Fruit fly (Drosophila melanogaster) whole organism, embryonic: ENCODE data around the gene CG34148.
A peak's percentile ranks its signal among the peaks of the same experiment; 100 is the strongest.

Experiments
- B-H2 ChIP-seq: fragments of 200-800 bp; sonication (Bioruptor generic); optimal IDR thresholded peaks from 2 replicates; lab custom pipeline; 2018; ENCODE audit warnings: missing biosample characterization, mild to moderate bottlenecking, missing genetic modification characterization
- CG10209 ChIP-seq: fragments of 200-800 bp; sonication (Bioruptor generic); optimal IDR thresholded peaks from 3 replicates; lab custom pipeline; 2017; ENCODE audit warnings: missing biosample characterization, mild to moderate bottlenecking, missing genetic modification characterization, missing genetic modification reagents
- CG1024 ChIP-seq: fragments of 200-800 bp; sonication (Bioruptor generic); IDR thresholded peaks from 2 replicates; pipeline ENCODE4 v1.3.6; 2022; ENCODE audit warnings: missing biosample characterization, missing genetic modification characterization
- CG10543 ChIP-seq: fragments of 200-800 bp; sonication (Bioruptor generic); optimal IDR thresholded peaks from 3 replicates; lab custom pipeline; 2017; ENCODE audit warnings: missing biosample characterization, mild to moderate bottlenecking, missing genetic modification characterization, moderate library complexity
- CG11696 ChIP-seq: fragments of 200-800 bp; sonication (Bioruptor generic); IDR thresholded peaks from 2 replicates; pipeline ENCODE4 v1.3.6; 2022; ENCODE audit warnings: missing biosample characterization, missing genetic modification characterization
- CG1233 ChIP-seq: fragments of 200-800 bp; sonication (Bioruptor generic); optimal IDR thresholded peaks from 4 replicates; lab custom pipeline; 2018; ENCODE audit warnings: missing biosample characterization, mild to moderate bottlenecking, missing genetic modification characterization
- CG12659 ChIP-seq: fragments of 200-800 bp; sonication (Bioruptor generic); optimal IDR thresholded peaks from 3 replicates; lab custom pipeline; 2017; ENCODE audit warnings: mild to moderate bottlenecking, missing biosample characterization, missing genetic modification reagents, missing genetic modification characterization
- CG12942 ChIP-seq: fragments of 200-800 bp; sonication (Bioruptor generic); optimal IDR thresholded peaks from 3 replicates; lab custom pipeline; 2016; ENCODE audit warnings: missing biosample characterization, missing genetic modification characterization
- CG13296 ChIP-seq: fragments of 200-800 bp; sonication (Bioruptor generic); optimal IDR thresholded peaks from 3 replicates; lab custom pipeline; 2018; ENCODE audit warnings: missing biosample characterization, mild to moderate bottlenecking, missing genetic modification characterization
- CG14014 ChIP-seq: fragments of 200-800 bp; sonication (Bioruptor generic); IDR thresholded peaks from 2 replicates; pipeline ENCODE4 v1.3.6; 2022; ENCODE audit warnings: missing biosample characterization, missing genetic modification characterization
- CG15269 ChIP-seq: fragments of 200-800 bp; sonication (Bioruptor generic); optimal IDR thresholded peaks from 2 replicates; lab custom pipeline; 2018; ENCODE audit warnings: missing biosample characterization, mild to moderate bottlenecking, missing genetic modification characterization, moderate library complexity
- CG17328 ChIP-seq: fragments of 200-800 bp; sonication (Bioruptor generic); IDR thresholded peaks from 2 replicates; pipeline ENCODE4 v1.3.6; 2022; ENCODE audit warnings: missing biosample characterization, missing genetic modification characterization
- CG17802 ChIP-seq: fragments of 200-800 bp; sonication (Bioruptor generic); optimal IDR thresholded peaks from 2 replicates; lab custom pipeline; 2018; ENCODE audit warnings: missing biosample characterization, mild to moderate bottlenecking, missing genetic modification characterization, moderate library complexity
- CG18619 ChIP-seq: fragments of 200-800 bp; sonication (Bioruptor generic); optimal IDR thresholded peaks from 3 replicates; lab custom pipeline; 2017; ENCODE audit warnings: missing biosample characterization, mild to moderate bottlenecking, missing genetic modification characterization
- CG2678 ChIP-seq: fragments of 200-800 bp; sonication (Bioruptor generic); optimal IDR thresholded peaks from 3 replicates; lab custom pipeline; 2019; ENCODE audit warnings: missing biosample characterization, mild to moderate bottlenecking, missing genetic modification characterization, moderate library complexity
- CG30020 ChIP-seq: fragments of 200-800 bp; optimal IDR thresholded peaks from 2 replicates; lab custom pipeline; 2019; ENCODE audit warnings: missing biosample characterization, mild to moderate bottlenecking, missing genetic modification characterization, moderate library complexity
- CG3281 ChIP-seq: fragments of 200-800 bp; sonication (Bioruptor generic); optimal IDR thresholded peaks from 3 replicates; lab custom pipeline; 2017; ENCODE audit warnings: missing biosample characterization, mild to moderate bottlenecking, missing genetic modification characterization
- CG3838 ChIP-seq: fragments of 200-800 bp; sonication (Bioruptor generic); optimal IDR thresholded peaks from 3 replicates; lab custom pipeline; 2016; ENCODE audit warnings: missing biosample characterization, missing genetic modification characterization
- CG4328 ChIP-seq: fragments of 200-800 bp; sonication (Bioruptor generic); optimal IDR thresholded peaks from 3 replicates; lab custom pipeline; 2017; ENCODE audit warnings: missing biosample characterization, missing genetic modification reagents, missing genetic modification characterization
- CG6765 ChIP-seq: fragments of 200-800 bp; sonication (Bioruptor generic); optimal IDR thresholded peaks from 3 replicates; lab custom pipeline; 2017; ENCODE audit warnings: missing biosample characterization, mild to moderate bottlenecking, missing genetic modification characterization
- CG8290 ChIP-seq, 3 experiments: fragments of 200-800 bp; sonication (Bioruptor generic); optimal IDR thresholded peaks; 2 replicates each; lab custom pipeline; 2016 to 2019; ENCODE audit warnings: missing biosample characterization in 3 of 3, missing genetic modification characterization in 3 of 3, mild to moderate bottlenecking in 2 of 3, moderate library complexity in 1 of 3
- HHEX ChIP-seq: fragments of 200-800 bp; sonication (Bioruptor generic); optimal IDR thresholded peaks from 3 replicates; lab custom pipeline; 2017; ENCODE audit warnings: missing biosample characterization, mild to moderate bottlenecking, missing genetic modification characterization, missing genetic modification reagents
- Mad ChIP-seq: fragments of 200-800 bp; sonication (Bioruptor generic); optimal IDR thresholded peaks from 2 replicates; lab custom pipeline; 2016; ENCODE audit warnings: missing biosample characterization, missing genetic modification characterization
- Med ChIP-seq: fragments of 200-800 bp; sonication (Bioruptor generic); peaks from one replicate; lab custom pipeline; 2016; ENCODE audit warnings: missing biosample characterization, missing genetic modification characterization, mild to moderate bottlenecking, inconsistent platforms, moderate library complexity
- Meics ChIP-seq: fragments of 200-800 bp; sonication (Bioruptor generic); optimal IDR thresholded peaks from 2 replicates; lab custom pipeline; 2017; ENCODE audit warnings: missing biosample characterization, mild to moderate bottlenecking, missing genetic modification characterization
- NFAT ChIP-seq: fragments of 200-800 bp; sonication (Bioruptor generic); IDR thresholded peaks from 2 replicates; pipeline ENCODE4 v1.3.6; 2022; ENCODE audit warnings: missing biosample characterization, missing genetic modification characterization
- Nf-YB ChIP-seq: fragments of 200-800 bp; sonication (Bioruptor generic); optimal IDR thresholded peaks from 3 replicates; lab custom pipeline; 2019; ENCODE audit warnings: missing biosample characterization, mild to moderate bottlenecking, missing genetic modification characterization, moderate library complexity
- Optix ChIP-seq: fragments of 200-800 bp; sonication (Bioruptor generic); IDR thresholded peaks from 3 replicates; pipeline ENCODE4 v1.3.6; 2022; ENCODE audit warnings: missing biosample characterization, missing genetic modification characterization
- Ptx1 ChIP-seq: fragments of 200-800 bp; sonication (Bioruptor generic); IDR thresholded peaks from 2 replicates; pipeline ENCODE4 v1.3.6; 2022; ENCODE audit warnings: missing biosample characterization, missing genetic modification characterization
- ara ChIP-seq: fragments of 200-800 bp; sonication (Bioruptor generic); IDR thresholded peaks from 2 replicates; pipeline ENCODE4 v1.3.6; 2022; ENCODE audit warnings: missing biosample characterization, missing genetic modification characterization
- az2 ChIP-seq: fragments of 200-800 bp; sonication (Bioruptor generic); optimal IDR thresholded peaks from 3 replicates; lab custom pipeline; 2016; ENCODE audit warnings: missing biosample characterization, missing genetic modification characterization
- bab2 ChIP-seq: fragments of 200-800 bp; sonication (Bioruptor generic); optimal IDR thresholded peaks from 2 replicates; lab custom pipeline; 2016; ENCODE audit warnings: missing biosample characterization, missing genetic modification characterization
- cad ChIP-seq: fragments of >200 bp; optimal IDR thresholded peaks from 2 replicates; lab custom pipeline; 2017; ENCODE audit warnings: missing biosample characterization, missing genetic modification characterization
- fd3F ChIP-seq: fragments of 200-800 bp; sonication (Bioruptor generic); optimal IDR thresholded peaks from 2 replicates; lab custom pipeline; 2018; ENCODE audit warnings: missing biosample characterization, mild to moderate bottlenecking, missing genetic modification characterization, moderate library complexity
- fd96Cb ChIP-seq: fragments of 200-800 bp; sonication (Bioruptor generic); optimal IDR thresholded peaks from 2 replicates; lab custom pipeline; 2018; ENCODE audit warnings: missing biosample characterization, mild to moderate bottlenecking, missing genetic modification characterization, moderate library complexity
- gt ChIP-seq: fragments of 200-800 bp; sonication (Bioruptor generic); IDR thresholded peaks from 2 replicates; pipeline ENCODE4 v1.3.6; 2022; ENCODE audit warnings: missing biosample characterization, missing genetic modification characterization
- hkb ChIP-seq, 2 experiments: fragments of 200-800 bp in 1 of 2; fragments of >200 bp in 1 of 2; sonication (Bioruptor generic) in 1 of 2; IDR thresholded peaks in 1 of 2; optimal IDR thresholded peaks in 1 of 2; 2 replicates each; pipeline versions ENCODE4 v1.3.6 to Lab custom; 2017 to 2022; ENCODE audit warnings: missing biosample characterization in 1 of 2, missing genetic modification characterization in 1 of 2
- insv ChIP-seq, 2 experiments: fragments of 200-800 bp; sonication (Bioruptor generic); optimal IDR thresholded peaks; 3 replicates each; lab custom pipeline; 2016 to 2018; ENCODE audit warnings: missing biosample characterization in 2 of 2, missing genetic modification characterization in 2 of 2
- lab ChIP-seq: fragments of 200-800 bp; sonication (Bioruptor generic); optimal IDR thresholded peaks from 3 replicates; lab custom pipeline; 2017; ENCODE audit warnings: missing biosample characterization, missing genetic modification characterization, mild to moderate bottlenecking, moderate library complexity, missing genetic modification reagents
- maf-S ChIP-seq: fragments of 200-800 bp; sonication (Bioruptor generic); optimal IDR thresholded peaks from 2 replicates; lab custom pipeline; 2016; ENCODE audit warnings: missing biosample characterization, missing genetic modification characterization
- mirr ChIP-seq: fragments of 200-800 bp; sonication (Bioruptor generic); optimal IDR thresholded peaks from 3 replicates; lab custom pipeline; 2018; ENCODE audit warnings: missing biosample characterization, mild to moderate bottlenecking, missing genetic modification characterization
- odd ChIP-seq: fragments of 200-800 bp; sonication (Bioruptor generic); optimal IDR thresholded peaks from 2 replicates; lab custom pipeline; 2017; ENCODE audit warnings: missing biosample characterization, mild to moderate bottlenecking, missing genetic modification characterization
- pb ChIP-seq: fragments of 200-800 bp; sonication (Bioruptor generic); optimal IDR thresholded peaks from 3 replicates; lab custom pipeline; 2016; ENCODE audit warnings: missing biosample characterization, missing genetic modification characterization
- repo ChIP-seq: fragments of 200-800 bp; sonication (Bioruptor generic); optimal IDR thresholded peaks from 2 replicates; lab custom pipeline; 2016; ENCODE audit warnings: missing biosample characterization, missing genetic modification characterization
- schlank ChIP-seq: fragments of 200-800 bp; sonication (Bioruptor generic); optimal IDR thresholded peaks from 2 replicates; lab custom pipeline; 2018; ENCODE audit warnings: missing biosample characterization, mild to moderate bottlenecking, missing genetic modification characterization
- sim ChIP-seq: fragments of 200-800 bp; sonication (Bioruptor generic); IDR thresholded peaks from 2 replicates; pipeline ENCODE4 v1.3.6; 2022; ENCODE audit warnings: missing biosample characterization, missing genetic modification characterization
- sug ChIP-seq: fragments of 200-800 bp; optimal IDR thresholded peaks from 2 replicates; lab custom pipeline; 2019; ENCODE audit warnings: missing biosample characterization, mild to moderate bottlenecking, missing genetic modification characterization, moderate library complexity
- tap ChIP-seq: fragments of 200-800 bp; optimal IDR thresholded peaks from 3 replicates; lab custom pipeline; 2019; ENCODE audit warnings: missing biosample characterization, mild to moderate bottlenecking, missing genetic modification characterization, moderate library complexity

The CG34148 gene

DNA sequence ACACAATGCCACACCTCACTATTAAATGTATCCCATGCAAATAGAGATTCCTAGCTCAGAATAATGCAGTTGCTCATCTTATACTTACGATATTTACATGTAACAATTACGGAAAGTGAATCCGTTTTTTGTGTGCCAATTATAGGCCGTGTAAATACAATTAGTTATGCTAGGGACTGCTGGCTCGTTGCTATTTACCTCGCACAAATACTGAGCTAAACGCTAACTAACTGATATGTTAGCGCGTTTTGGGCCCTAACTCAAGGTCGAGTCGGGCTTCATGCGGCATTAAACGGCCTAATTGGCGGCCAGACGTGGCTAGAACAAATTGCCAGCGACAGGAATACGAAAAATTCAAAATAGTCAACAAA, 21.6 kb downstream of the CG34148 start:
- TF ChIP-seq sim (GFP tag; lab: Robert Waterston, UW) (no peak), HHEX (GFP tag; lab: Kevin White, UChicago) (peak; percentile 12), CG10543 (peak; percentile 29), Med (peak; percentile 89), Optix (no peak), insv (GFP tag; optimal IDR thresholded peaks at IDR 0.05; lab: Kevin White, UChicago) (no peak), maf-S (GFP tag; lab: Kevin White, UChicago) (peak; percentile 4), CG1233 (GFP tag; lab: Kevin White, UChicago) (peak; percentile 23), fd3F (GFP tag; lab: Kevin White, UChicago) (peak; percentile 12), CG3281 (GFP tag; lab: Kevin White, UChicago) (peak; percentile 4), odd (peak; percentile 11), CG6765 (GFP tag; lab: Kevin White, UChicago) (peak; percentile 11), CG18619 (GFP tag; lab: Kevin White, UChicago) (no peak), bab2 (GFP tag; lab: Kevin White, UChicago) (peak; percentile 14), repo (GFP tag; lab: Kevin White, UChicago) (no peak), lab (GFP tag; lab: Kevin White, UChicago) (peak; percentile 32), Meics (GFP tag; lab: Kevin White, UChicago) (peak; percentile 5), CG14014 (0 out of 2 replicates have a peak, but pooled peaks have one; percentile 26), CG17802 (tag; lab: Kevin White, UChicago) (no peak), CG13296 (GFP tag; lab: Kevin White, UChicago) (peak; percentile 32), CG12942 (GFP tag; lab: Kevin White, UChicago) (no peak), CG12659 (GFP tag; lab: Kevin White, UChicago) (peak; percentile 5), ara (GFP tag; lab: Robert Waterston, UW) (no peak), NFAT (GFP tag; lab: Robert Waterston, UW) (no peak), CG30020 (tag; lab: Kevin White, UChicago) (no peak), mirr (GFP tag; lab: Kevin White, UChicago) (peak; percentile 29), CG8290 (GFP tag; optimal IDR thresholded peaks at IDR 0.05; lab: Kevin White, UChicago) (no peak), CG8290 (tag; optimal IDR thresholded peaks at IDR 0.05; lab: Kevin White, UChicago) (peak in 1 of 2 experiments; percentile 47), fd96Cb (tag; lab: Kevin White, UChicago) (peak; percentile 13), tap (tag; lab: Kevin White, UChicago) (no peak), sug (tag; lab: Kevin White, UChicago) (peak; percentile 1), CG1024 (GFP tag; lab: Robert Waterston, UW) (0 out of 2 replicates have a peak, but pooled peaks have one; percentile 20), CG2678 (tag; lab: Kevin White, UChicago) (peak; percentile 12)

DNA sequence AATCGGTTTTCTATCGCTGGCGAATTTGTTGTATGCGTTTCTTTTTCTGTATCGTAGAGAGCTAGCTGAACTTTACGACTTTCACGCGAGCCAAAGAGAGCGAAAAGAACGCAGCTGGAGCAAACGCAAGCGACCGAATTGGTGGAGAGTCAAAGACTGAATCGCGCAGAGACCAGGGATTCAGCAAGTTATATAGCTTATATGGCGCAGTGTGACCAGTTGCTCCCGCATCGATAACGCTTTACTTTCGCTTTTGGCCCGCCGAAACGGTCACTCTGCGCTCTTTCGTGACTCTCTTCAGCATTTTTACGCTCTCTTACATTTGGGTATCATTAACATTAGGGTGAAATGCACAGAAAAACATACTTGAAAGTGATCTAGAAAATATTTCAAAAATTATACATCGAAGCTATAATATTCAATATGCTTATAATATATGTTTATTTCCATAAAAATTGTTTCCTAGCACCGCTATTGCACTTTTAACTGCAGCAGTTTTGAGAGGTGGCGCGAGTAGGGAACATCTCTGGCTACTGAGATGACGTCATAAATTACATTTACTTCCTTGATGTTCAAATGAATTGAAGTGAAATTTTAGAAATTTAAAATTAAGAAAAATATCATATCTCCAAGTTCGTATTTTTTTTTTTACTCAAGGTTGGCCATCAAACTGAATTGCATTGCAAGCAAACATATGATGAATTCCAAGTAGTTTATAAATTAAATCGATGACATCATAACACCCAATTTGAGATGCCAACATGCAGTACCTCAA, 22.2 kb downstream of the CG34148 start, which contains the start of gene glec:
TSS of gene glec (minus strand) at position 169 of the 775 bp plus-strand sequence.
- TF ChIP-seq cad (no peak), Ptx1 (GFP tag; lab: Robert Waterston, UW) (peak; percentile 23; the same call in 1 of the 2 replicates), CG10209 (GFP tag; lab: Kevin White, UChicago) (no peak), B-H2 (GFP tag; lab: Kevin White, UChicago) (peak; percentile 8), CG11696 (peak; percentile 38), pb (GFP tag; lab: Kevin White, UChicago) (peak; percentile 36), hkb (optimal IDR thresholded peaks at IDR 0.05; lab: Kevin White, UChicago) (no peak), hkb (GFP tag; IDR thresholded peaks at IDR 0.05; lab: Robert Waterston, UW) (no peak), CG6765 (GFP tag; lab: Kevin White, UChicago) (no peak), CG4328 (GFP tag; lab: Kevin White, UChicago) (no peak), CG17328 (GFP tag; lab: Robert Waterston, UW) (peak; percentile 45; the same call in 1 of the 2 replicates), az2 (peak; percentile 13), gt (no peak), Mad (no peak), Nf-YB (no peak), CG3838 (GFP tag; lab: Kevin White, UChicago) (no peak), schlank (tag; lab: Kevin White, UChicago) (peak; percentile 18), bab2 (GFP tag; lab: Kevin White, UChicago) (no peak), CG15269 (tag; lab: Kevin White, UChicago) (no peak)
